Fruit fly (Drosophila melanogaster) whole organism, embryonic: Measurements from ENCODE around the gene CG31675.

Experiments used
- B-H1 ChIP-seq: fragments of 200-800 bp; sonication (Bioruptor generic); IDR thresholded peaks from 3 replicates; pipeline ENCODE4 v1.3.6; 2022; ENCODE audit warnings: missing biosample characterization, missing genetic modification characterization
- Bgb ChIP-seq: fragments of 200-800 bp; sonication (Bioruptor generic); IDR thresholded peaks from 2 replicates; pipeline ENCODE4 v1.3.6; 2022; ENCODE audit warnings: missing biosample characterization, missing genetic modification characterization; ENCODE audit not compliant: partially characterized antibody
- CG10462 ChIP-seq: fragments of 200-800 bp; sonication (Bioruptor generic); optimal IDR thresholded peaks from 2 replicates; lab custom pipeline; 2016; ENCODE audit warnings: missing biosample characterization, missing genetic modification characterization
- CG10565 ChIP-seq: fragments of 200-800 bp; sonication (Bioruptor generic); optimal IDR thresholded peaks from 3 replicates; lab custom pipeline; 2016; ENCODE audit warnings: missing biosample characterization, mild to moderate bottlenecking, missing genetic modification characterization
- CG11398 ChIP-seq: fragments of 200-800 bp; sonication (Bioruptor generic); optimal IDR thresholded peaks from 2 replicates; lab custom pipeline; 2016; ENCODE audit warnings: missing biosample characterization, missing genetic modification characterization
- CG11560 ChIP-seq: fragments of 200-800 bp; sonication (Bioruptor generic); IDR thresholded peaks from 3 replicates; pipeline ENCODE4 v1.3.6; 2022; ENCODE audit warnings: missing biosample characterization, missing genetic modification characterization
- CG15073 ChIP-seq: fragments of 200-800 bp; sonication (Bioruptor generic); optimal IDR thresholded peaks from 2 replicates; lab custom pipeline; 2016; ENCODE audit warnings: missing biosample characterization, missing genetic modification characterization
- CG16779 ChIP-seq: fragments of 200-800 bp; sonication (Bioruptor generic); IDR thresholded peaks from 2 replicates; pipeline ENCODE4 v1.3.6; 2022; ENCODE audit warnings: missing biosample characterization, missing genetic modification characterization
- CG30403 ChIP-seq: fragments of 200-800 bp; sonication (Bioruptor generic); optimal IDR thresholded peaks from 3 replicates; lab custom pipeline; 2016; ENCODE audit warnings: missing biosample characterization, missing genetic modification characterization
- CG34422 ChIP-seq: fragments of 200-800 bp; sonication (Bioruptor generic); IDR thresholded peaks from 3 replicates; pipeline ENCODE4 v1.3.6; 2022; ENCODE audit warnings: missing biosample characterization, missing genetic modification characterization
- CG4328 ChIP-seq: fragments of 200-800 bp; sonication (Bioruptor generic); optimal IDR thresholded peaks from 3 replicates; lab custom pipeline; 2017; ENCODE audit warnings: missing biosample characterization, missing genetic modification reagents, missing genetic modification characterization
- CG43689 ChIP-seq: fragments of 200-800 bp; sonication (Bioruptor generic); IDR thresholded peaks from 2 replicates; pipeline ENCODE4 v1.3.6; 2022; ENCODE audit warnings: missing biosample characterization, missing genetic modification characterization
- CG4617 ChIP-seq: fragments of 200-800 bp; sonication (Bioruptor generic); optimal IDR thresholded peaks from 3 replicates; lab custom pipeline; 2016; ENCODE audit warnings: missing biosample characterization, missing genetic modification characterization, borderline replicate concordance
- CG4820 ChIP-seq: fragments of 200-800 bp; sonication (Bioruptor generic); optimal IDR thresholded peaks from 3 replicates; lab custom pipeline; 2016; ENCODE audit warnings: missing biosample characterization, missing genetic modification characterization
- CG5180 ChIP-seq: fragments of 200-800 bp; sonication (Bioruptor generic); optimal IDR thresholded peaks from 3 replicates; lab custom pipeline; 2017; ENCODE audit warnings: missing biosample characterization, missing genetic modification characterization, mild to moderate bottlenecking, moderate library complexity, missing genetic modification reagents
- CG5953 ChIP-seq: fragments of 200-800 bp; sonication (Bioruptor generic); IDR thresholded peaks from 2 replicates; pipeline ENCODE4 v1.3.6; 2022; ENCODE audit warnings: missing biosample characterization, missing genetic modification characterization
- CG7556 ChIP-seq: fragments of 200-800 bp; sonication (Bioruptor generic); optimal IDR thresholded peaks from 2 replicates; lab custom pipeline; 2017; ENCODE audit warnings: missing biosample characterization, mild to moderate bottlenecking, missing genetic modification characterization
- Camta ChIP-seq: fragments of 200-800 bp; sonication (Bioruptor generic); optimal IDR thresholded peaks from 2 replicates; lab custom pipeline; 2016; ENCODE audit warnings: missing biosample characterization, missing genetic modification characterization
- D ChIP-seq, 2 experiments: fragments of 200-800 bp in 1 of 2; fragments of >200 bp in 1 of 2; sonication (Bioruptor generic) in 1 of 2; optimal IDR thresholded peaks; 2 replicates in 1 of 2; 3 replicates in 1 of 2; lab custom pipeline; 2017; ENCODE audit warnings: mild to moderate bottlenecking in 1 of 2, missing biosample characterization in 1 of 2, missing genetic modification characterization in 1 of 2, missing genetic modification reagents in 1 of 2
- Dbx ChIP-seq: fragments of 200-800 bp; sonication (Bioruptor generic); IDR thresholded peaks from 3 replicates; pipeline ENCODE4 v1.3.6; 2022; ENCODE audit warnings: missing biosample characterization, missing genetic modification characterization
- Fer2 ChIP-seq: fragments of 200-800 bp; sonication (Bioruptor generic); optimal IDR thresholded peaks from 2 replicates; lab custom pipeline; 2018; ENCODE audit warnings: missing biosample characterization, mild to moderate bottlenecking, missing genetic modification characterization, moderate library complexity
- GATAe ChIP-seq: fragments of 200-800 bp; sonication (Bioruptor generic); conservative IDR thresholded peaks from 2 replicates; pipeline ENCODE4 v1.3.6; 2022; ENCODE audit warnings: missing biosample characterization, missing genetic modification characterization
- Hey ChIP-seq: fragments of 200-800 bp; sonication (Bioruptor generic); optimal IDR thresholded peaks from 3 replicates; lab custom pipeline; 2018; ENCODE audit warnings: missing biosample characterization, mild to moderate bottlenecking, missing genetic modification characterization
- Hmr ChIP-seq: fragments of 200-800 bp; sonication (Bioruptor generic); optimal IDR thresholded peaks from 3 replicates; lab custom pipeline; 2017; ENCODE audit warnings: mild to moderate bottlenecking, missing biosample characterization, missing genetic modification reagents, missing genetic modification characterization
- Med ChIP-seq: fragments of 200-800 bp; sonication (Bioruptor generic); peaks from one replicate; lab custom pipeline; 2016; ENCODE audit warnings: missing biosample characterization, missing genetic modification characterization, mild to moderate bottlenecking, inconsistent platforms, moderate library complexity
- Meics ChIP-seq: fragments of 200-800 bp; sonication (Bioruptor generic); optimal IDR thresholded peaks from 2 replicates; lab custom pipeline; 2017; ENCODE audit warnings: missing biosample characterization, mild to moderate bottlenecking, missing genetic modification characterization
- NK7.1 ChIP-seq: fragments of 200-800 bp; sonication (Bioruptor generic); optimal IDR thresholded peaks from 3 replicates; lab custom pipeline; 2016; ENCODE audit warnings: missing biosample characterization, missing genetic modification characterization
- Nf-YC ChIP-seq: fragments of 200-800 bp; optimal IDR thresholded peaks from 3 replicates; lab custom pipeline; 2019; ENCODE audit warnings: missing biosample characterization, mild to moderate bottlenecking, missing genetic modification characterization, moderate library complexity
- Opbp ChIP-seq: fragments of 200-800 bp; sonication (Bioruptor generic); IDR thresholded peaks from 3 replicates; pipeline ENCODE4 v1.3.6; 2022; ENCODE audit warnings: missing biosample characterization, missing genetic modification characterization; ENCODE audit not compliant: partially characterized antibody
- Sin3A ChIP-seq: fragments of >200 bp; optimal IDR thresholded peaks from 2 replicates; lab custom pipeline; 2018
- Sox102F ChIP-seq: fragments of 200-800 bp; sonication (Bioruptor generic); optimal IDR thresholded peaks from 2 replicates; lab custom pipeline; 2018; ENCODE audit warnings: missing biosample characterization, mild to moderate bottlenecking, missing genetic modification characterization, moderate library complexity
- Trl ChIP-seq, 3 experiments: fragments of >200 bp in 2 of 3; fragments of 200-800 bp in 1 of 3; sonication (Bioruptor generic) in 1 of 3; optimal IDR thresholded peaks; 2 replicates in 1 of 3; 3 replicates in 2 of 3; lab custom pipeline; 2016 to 2017; ENCODE audit warnings: missing biosample characterization in 1 of 3, missing genetic modification characterization in 1 of 3
- Usf ChIP-seq: fragments of 200-800 bp; sonication (Bioruptor generic); optimal IDR thresholded peaks from 2 replicates; lab custom pipeline; 2017; ENCODE audit warnings: missing genotype, missing biosample characterization, missing genetic modification characterization
- al ChIP-seq: fragments of 200-800 bp; sonication (Bioruptor generic); IDR thresholded peaks from 2 replicates; pipeline ENCODE4 v1.3.6; 2022; ENCODE audit warnings: missing biosample characterization, missing genetic modification characterization
- aop ChIP-seq: fragments of 200-800 bp; sonication (Bioruptor generic); IDR thresholded peaks from 2 replicates; pipeline ENCODE4 v1.3.6; 2022; ENCODE audit warnings: missing biosample characterization, missing genetic modification characterization
- dpn ChIP-seq, 2 experiments: fragments of 200-800 bp; sonication (Bioruptor generic); optimal IDR thresholded peaks; 3 replicates each; lab custom pipeline; 2016; ENCODE audit warnings: missing biosample characterization in 2 of 2, missing genetic modification characterization in 2 of 2
- en ChIP-seq: fragments of 200-800 bp; sonication (Bioruptor generic); optimal IDR thresholded peaks from 2 replicates; lab custom pipeline; 2016; ENCODE audit warnings: missing biosample characterization, missing genetic modification characterization
- fru ChIP-seq: fragments of >200 bp; optimal IDR thresholded peaks from 2 replicates; lab custom pipeline; 2017
- gro ChIP-seq: fragments of 200-800 bp; sonication (Bioruptor generic); optimal IDR thresholded peaks from 2 replicates; lab custom pipeline; 2016; ENCODE audit warnings: missing biosample characterization, missing genetic modification characterization
- hth ChIP-seq: fragments of >200 bp; optimal IDR thresholded peaks from 2 replicates; lab custom pipeline; 2017; ENCODE audit warnings: inconsistent platforms
- jumu ChIP-seq: fragments of 200-800 bp; sonication (Bioruptor generic); optimal IDR thresholded peaks from 3 replicates; lab custom pipeline; 2016; ENCODE audit warnings: missing biosample characterization, missing genetic modification characterization
- ken ChIP-seq: fragments of 200-800 bp; sonication (Bioruptor generic); IDR thresholded peaks from 3 replicates; pipeline ENCODE4 v1.3.6; 2022; ENCODE audit warnings: missing biosample characterization, missing genetic modification characterization
- lbe ChIP-seq: fragments of 200-800 bp; sonication (Bioruptor generic); optimal IDR thresholded peaks from 2 replicates; lab custom pipeline; 2016; ENCODE audit warnings: missing biosample characterization, mild to moderate bottlenecking, missing genetic modification characterization
- phol ChIP-seq: fragments of 200-800 bp; sonication (Bioruptor generic); optimal IDR thresholded peaks from 3 replicates; lab custom pipeline; 2018; ENCODE audit warnings: missing biosample characterization, mild to moderate bottlenecking, missing genetic modification characterization, moderate library complexity
- prd ChIP-seq, 3 experiments: fragments of >200 bp in 2 of 3; fragments of 200-800 bp in 1 of 3; sonication (Bioruptor generic) in 1 of 3; optimal IDR thresholded peaks in 2 of 3; IDR thresholded peaks in 1 of 3; 2 replicates in 2 of 3; 3 replicates in 1 of 3; pipeline versions ENCODE4 v1.3.6 to Lab custom; 2017 to 2022; ENCODE audit warnings: missing biosample characterization in 1 of 3, missing genetic modification characterization in 1 of 3
- scrt ChIP-seq: fragments of 200-800 bp; sonication (Bioruptor generic); optimal IDR thresholded peaks from 2 replicates; lab custom pipeline; 2018; ENCODE audit warnings: missing biosample characterization, mild to moderate bottlenecking, missing genetic modification characterization, moderate library complexity
- tna ChIP-seq: fragments of 200-800 bp; sonication (Bioruptor generic); IDR thresholded peaks from 2 replicates; pipeline ENCODE4 v1.3.6; 2022; ENCODE audit warnings: missing biosample characterization, missing genetic modification characterization; ENCODE audit not compliant: partially characterized antibody
- vvl ChIP-seq: fragments of 200-800 bp; sonication (Bioruptor generic); IDR thresholded peaks from 2 replicates; pipeline ENCODE4 v1.3.6; 2022; ENCODE audit warnings: missing biosample characterization, missing genetic modification characterization

CG31675 gene

DNA sequence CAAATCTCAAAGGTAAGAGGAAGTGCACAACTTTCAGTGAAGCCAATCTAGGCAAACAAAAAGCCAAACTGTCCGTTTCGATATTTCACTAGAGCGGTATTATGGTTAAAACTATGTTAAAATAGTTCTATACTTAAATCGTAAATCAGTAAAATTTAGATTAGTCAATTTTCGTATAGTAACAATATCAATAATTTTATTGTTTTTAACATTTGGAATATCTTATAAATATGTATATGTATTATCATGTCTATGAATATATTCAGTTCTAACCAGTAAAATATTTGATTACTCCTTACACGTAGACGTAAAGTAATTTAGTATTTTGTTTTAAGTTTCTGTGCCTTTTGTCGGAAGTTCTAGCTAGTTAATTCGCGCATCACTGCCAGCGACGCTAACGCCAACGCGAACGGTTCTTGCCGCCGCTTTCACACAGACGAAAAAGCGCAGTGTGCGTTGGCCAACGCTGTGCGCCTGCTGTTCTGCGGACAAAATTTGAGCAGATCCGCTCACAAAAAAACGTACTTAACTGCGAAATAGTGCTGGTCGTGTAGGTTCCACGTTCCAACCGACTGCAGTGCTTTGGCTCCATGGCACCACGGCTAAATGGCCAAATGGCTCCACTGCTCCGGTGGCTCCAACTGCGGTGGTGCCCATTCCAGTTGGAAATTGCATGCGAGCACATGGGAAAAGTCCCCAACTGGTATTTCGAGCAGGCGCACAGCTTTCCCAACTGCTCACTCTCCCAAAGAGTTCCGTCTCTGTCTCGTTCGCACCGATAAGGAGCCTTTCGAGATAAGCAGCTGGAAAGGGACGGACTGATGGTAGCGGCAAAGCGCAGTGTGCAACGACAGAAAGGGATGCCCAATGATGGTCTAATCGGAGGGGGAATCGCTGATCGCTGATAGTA, 44.1 kb upstream of the CG31675 start (continued):
- TF ChIP-seq ken (GFP tag; lab: Robert Waterston, UW) (0 out of 3 replicates have a peak, but pooled peaks have one; percentile 10), tna (GFP tag; lab: Robert Waterston, UW) (peak; percentile 66), B-H1 (GFP tag; lab: Robert Waterston, UW) (no peak), CG10565 (GFP tag; lab: Kevin White, UChicago) (no peak), CG4617 (GFP tag; lab: Kevin White, UChicago) (no peak), hth (lab: Kevin White, UChicago) (no peak), CG7556 (GFP tag; lab: Kevin White, UChicago) (peak; percentile 36), CG15073 (GFP tag; lab: Kevin White, UChicago) (no peak), en (no peak), al (GFP tag; lab: Robert Waterston, UW) (no peak), Bgb (peak; percentile 62; the same call in 1 of the 2 replicates), D (optimal IDR thresholded peaks at IDR 0.05; lab: Kevin White, UChicago) (no peak), D (GFP tag; optimal IDR thresholded peaks at IDR 0.05; lab: Kevin White, UChicago) (peak; percentile 13), fru (no peak), CG34422 (GFP tag; lab: Robert Waterston, UW) (peak; percentile 61; the same call in 1 of the 3 replicates), CG16779 (GFP tag; lab: Robert Waterston, UW) (no peak), Med (GFP tag; lab: Kevin White, UChicago) (peak; percentile 83), Hmr (peak; percentile 20), CG5953 (GFP tag; lab: Robert Waterston, UW) (no peak), CG4820 (GFP tag; lab: Kevin White, UChicago) (no peak), GATAe (GFP tag; lab: Robert Waterston, UW) (peak; percentile 99), Meics (GFP tag; lab: Kevin White, UChicago) (peak; percentile 33), lbe (GFP tag; lab: Kevin White, UChicago) (peak; percentile 39), Sin3A (lab: Kevin White, UChicago) (no peak), Sox102F (GFP tag; lab: Kevin White, UChicago) (no peak), Usf (GFP tag; lab: Kevin White, UChicago) (no peak), dpn (GFP tag; optimal IDR thresholded peaks at IDR 0.05; lab: Kevin White, UChicago) (peak in 1 of 2 experiments; percentile 15), Opbp (GFP tag; lab: Robert Waterston, UW) (no peak), Fer2 (tag; lab: Kevin White, UChicago) (no peak), CG30403 (GFP tag; lab: Kevin White, UChicago) (peak; percentile 42), CG4328 (GFP tag; lab: Kevin White, UChicago) (peak; percentile 11), gro (no peak), Nf-YC (tag; lab: Kevin White, UChicago) (peak; percentile 16), scrt (no peak), CG5180 (GFP tag; lab: Kevin White, UChicago) (peak; percentile 58), prd (optimal IDR thresholded peaks at IDR 0.05; lab: Kevin White, UChicago) (no peak), prd (GFP tag; IDR thresholded peaks at IDR 0.05; lab: Robert Waterston, UW) (no peak), CG43689 (GFP tag; lab: Robert Waterston, UW) (no peak), Dbx (GFP tag; lab: Robert Waterston, UW) (peak; percentile 44; the same call in 1 of the 3 replicates), Trl (optimal IDR thresholded peaks at IDR 0.05; lab: Kevin White, UChicago) (no peak), Trl (GFP tag; optimal IDR thresholded peaks at IDR 0.05; lab: Kevin White, UChicago) (no peak), NK7.1 (GFP tag; lab: Kevin White, UChicago) (peak; percentile 6), phol (peak; percentile 24), Camta (GFP tag; lab: Kevin White, UChicago) (no peak), CG11560 (tag; lab: Robert Waterston, UW) (no peak), CG10462 (GFP tag; lab: Kevin White, UChicago) (peak; percentile 4), Hey (no peak), vvl (GFP tag; lab: Robert Waterston, UW) (no peak), CG11398 (GFP tag; lab: Kevin White, UChicago) (no peak), jumu (GFP tag; lab: Kevin White, UChicago) (no peak), aop (GFP tag; lab: Robert Waterston, UW) (no peak)
